Worm (Caenorhabditis elegans): ENCODE results near the gene cup-15.

cup-15 gene

ce11 chrII:9347444-9347843 is 5.4 kb upstream of the cup-15 start:
- no peak for TF ChIP-seq blmp-1 (tag; optimal IDR thresholded peaks at IDR 0.05; ENCODE audit: insufficient read depth)
- no peak for TF ChIP-seq lin-39 (tag; optimal IDR thresholded peaks at IDR 0.05)
- TF ChIP-seq lin-11 (tag; optimal IDR thresholded peaks at IDR 0.05): no peak
- TF ChIP-seq crh-2 (tag; optimal IDR thresholded peaks at IDR 0.05): no peak
- no peak for TF ChIP-seq nhr-21 (tag; optimal IDR thresholded peaks at IDR 0.05)

ce11 chrII:9356723-9357122 is 3.9 kb downstream of the cup-15 start:
- TF ChIP-seq ceh-16 (tag; optimal IDR thresholded peaks at IDR 0.05): no peak
- no peak for TF ChIP-seq nhr-12 (tag; optimal IDR thresholded peaks at IDR 0.05)
- TF ChIP-seq skn-1 (tag; optimal IDR thresholded peaks at IDR 0.05): no peak
- peak; percentile 28 for TF ChIP-seq crh-2 (tag; optimal IDR thresholded peaks at IDR 0.05)
- peak; percentile 45 for TF ChIP-seq fos-1 (tag; optimal IDR thresholded peaks at IDR 0.05)
- TF ChIP-seq unc-39 (tag; optimal IDR thresholded peaks at IDR 0.05): no peak
- TF ChIP-seq ZK546.5 (tag; optimal IDR thresholded peaks at IDR 0.05): no peak
- TF ChIP-seq R02D3.7 (tag; optimal IDR thresholded peaks at IDR 0.05): no peak
- TF ChIP-seq unc-62 (GFP tag; optimal IDR thresholded peaks at IDR 0.05): no peak
- TF ChIP-seq ztf-11 (tag; optimal IDR thresholded peaks at IDR 0.05): no peak
- peak; percentile 37 for TF ChIP-seq nhr-21 (tag; optimal IDR thresholded peaks at IDR 0.05)
- no peak for TF ChIP-seq nhr-10 (tag; optimal IDR thresholded peaks at IDR 0.05)
- no peak for TF ChIP-seq nhr-11 (tag; optimal IDR thresholded peaks at IDR 0.05)
- no peak for TF ChIP-seq nhr-23 (tag; optimal IDR thresholded peaks at IDR 0.05)
- TF ChIP-seq aly-2 (tag; optimal IDR thresholded peaks at IDR 0.05): no peak
- TF ChIP-seq unc-55 (GFP tag; optimal IDR thresholded peaks at IDR 0.05): peak; percentile 51
- TF ChIP-seq Y55F3AM.14 (GFP tag; optimal IDR thresholded peaks at IDR 0.05): no peak
- peak; percentile 75 for TF ChIP-seq egl-27 (tag; optimal IDR thresholded peaks at IDR 0.05)
- TF ChIP-seq ztf-4 (tag; optimal IDR thresholded peaks at IDR 0.05): no peak
- TF ChIP-seq lin-13 (GFP tag; optimal IDR thresholded peaks at IDR 0.05): no peak
- TF ChIP-seq peb-1 (tag; optimal IDR thresholded peaks at IDR 0.05): no peak
- TF ChIP-seq elt-1 (tag; optimal IDR thresholded peaks at IDR 0.05): no peak
- no peak for TF ChIP-seq lin-39 (tag; optimal IDR thresholded peaks at IDR 0.05)
- no peak for TF ChIP-seq lin-11 (tag; optimal IDR thresholded peaks at IDR 0.05)
- no peak for TF ChIP-seq nhr-77 (tag; optimal IDR thresholded peaks at IDR 0.05)
- no peak for TF ChIP-seq elt-3 (tag; optimal IDR thresholded peaks at IDR 0.05)
- TF ChIP-seq mdl-1 (tag; optimal IDR thresholded peaks at IDR 0.05): peak; percentile 44 to 58
- peak; percentile 38 for TF ChIP-seq nhr-25 (tag; optimal IDR thresholded peaks at IDR 0.05)
- TF ChIP-seq snpc-4 (tag; optimal IDR thresholded peaks at IDR 0.05): no peak
- TF ChIP-seq ceh-82 (tag; optimal IDR thresholded peaks at IDR 0.05): no peak
- no peak for TF ChIP-seq mbf-1 (tag; optimal IDR thresholded peaks at IDR 0.05)
- TF ChIP-seq lsy-2 (tag; optimal IDR thresholded peaks at IDR 0.05): peak in 1 of 2 experiments; percentile 60
- no peak for TF ChIP-seq alr-1 (tag; optimal IDR thresholded peaks at IDR 0.05)
- peak; percentile 58 for TF ChIP-seq blmp-1 (tag; optimal IDR thresholded peaks at IDR 0.05; ENCODE audit: insufficient read depth)
- TF ChIP-seq gmeb-1 (tag; optimal IDR thresholded peaks at IDR 0.05): no peak
- peak; percentile 84 for TF ChIP-seq sma-9 (GFP tag; optimal IDR thresholded peaks at IDR 0.05)
- TF ChIP-seq sma-9 (tag; optimal IDR thresholded peaks at IDR 0.05): no peak
- peak; percentile 72 for TF ChIP-seq F13H6.1 (tag; optimal IDR thresholded peaks at IDR 0.05)
- TF ChIP-seq nhr-6 (tag; optimal IDR thresholded peaks at IDR 0.05): no peak
- TF ChIP-seq ama-1 (optimal IDR thresholded peaks at IDR 0.05): no peak
- no peak for TF ChIP-seq nhr-237 (tag; optimal IDR thresholded peaks at IDR 0.05)
- peak; percentile 52 for TF ChIP-seq C34F6.9 (tag; optimal IDR thresholded peaks at IDR 0.05)
- TF ChIP-seq sma-3 (GFP tag; optimal IDR thresholded peaks at IDR 0.05): peak; percentile 38
- TF ChIP-seq mab-5 (tag; optimal IDR thresholded peaks at IDR 0.05): no peak
- no peak for TF ChIP-seq dmd-4 (tag; optimal IDR thresholded peaks at IDR 0.05)
- TF ChIP-seq nhr-129 (tag; optimal IDR thresholded peaks at IDR 0.05): peak; percentile 75
- TF ChIP-seq ztf-1 (GFP tag; conservative IDR thresholded peaks at IDR 0.05): no peak
- TF ChIP-seq sem-4 (tag; optimal IDR thresholded peaks at IDR 0.05): peak; percentile 57
- peak; percentile 17 for TF ChIP-seq zag-1 (tag; optimal IDR thresholded peaks at IDR 0.05)
